Worm (Caenorhabditis elegans): ENCODE measurements around the gene R05G6.10.

- TF ChIP-seq W03F9.2 (tag; optimal IDR thresholded peaks at IDR 0.05) (no peak), dao-5 (tag; optimal IDR thresholded peaks at IDR 0.05) (no peak), him-1 (tag; optimal IDR thresholded peaks at IDR 0.05) (no peak)
These were observed 41.0 kb downstream of the R05G6.10 start, which contains the start of gene F55G1.15 for ce11 chrIV:7501337-7501736.

All from whole organism, L4/young adult.